Fruit fly (Drosophila melanogaster) whole organism, embryonic: ENCODE results near the gene anchor.
A peak's percentile ranks its signal among the peaks of the same experiment; 100 is the strongest.

ENCODE experiments used
- CG10209 ChIP-seq: fragments of 200-800 bp; sonication (Bioruptor generic); optimal IDR thresholded peaks from 3 replicates; lab custom pipeline; 2017; ENCODE audit warnings: missing biosample characterization, mild to moderate bottlenecking, missing genetic modification characterization, missing genetic modification reagents
- CG10431 ChIP-seq: fragments of 200-800 bp; sonication (Bioruptor generic); optimal IDR thresholded peaks from 3 replicates; lab custom pipeline; 2018; ENCODE audit warnings: missing biosample characterization, mild to moderate bottlenecking, missing genetic modification characterization
- CG11696 ChIP-seq: fragments of 200-800 bp; sonication (Bioruptor generic); IDR thresholded peaks from 2 replicates; pipeline ENCODE4 v1.3.6; 2022; ENCODE audit warnings: missing biosample characterization, missing genetic modification characterization
- CG12942 ChIP-seq: fragments of 200-800 bp; sonication (Bioruptor generic); optimal IDR thresholded peaks from 3 replicates; lab custom pipeline; 2016; ENCODE audit warnings: missing biosample characterization, missing genetic modification characterization
- CG13624 ChIP-seq: fragments of 200-800 bp; sonication (Bioruptor generic); optimal IDR thresholded peaks from 2 replicates; lab custom pipeline; 2016; ENCODE audit warnings: missing biosample characterization, missing genetic modification characterization
- CG15696 ChIP-seq: fragments of 200-800 bp; sonication (Bioruptor generic); optimal IDR thresholded peaks from 2 replicates; lab custom pipeline; 2019; ENCODE audit warnings: missing biosample characterization, mild to moderate bottlenecking, missing genetic modification characterization, moderate library complexity
- CG17802 ChIP-seq: fragments of 200-800 bp; sonication (Bioruptor generic); optimal IDR thresholded peaks from 2 replicates; lab custom pipeline; 2018; ENCODE audit warnings: missing biosample characterization, mild to moderate bottlenecking, missing genetic modification characterization, moderate library complexity
- CG18619 ChIP-seq: fragments of 200-800 bp; sonication (Bioruptor generic); optimal IDR thresholded peaks from 3 replicates; lab custom pipeline; 2017; ENCODE audit warnings: missing biosample characterization, mild to moderate bottlenecking, missing genetic modification characterization
- CG2129 ChIP-seq: fragments of 200-800 bp; sonication (Bioruptor generic); IDR thresholded peaks from 2 replicates; pipeline ENCODE4 v1.3.6; 2022; ENCODE audit warnings: missing biosample characterization, missing genetic modification characterization; ENCODE audit not compliant: partially characterized antibody
- CG2889 ChIP-seq: fragments of 200-800 bp; sonication (Bioruptor generic); IDR thresholded peaks from 3 replicates; pipeline ENCODE4 v1.3.6; 2022; ENCODE audit warnings: missing biosample characterization, missing genetic modification characterization
- CG3407 ChIP-seq: fragments of 200-800 bp; sonication (Bioruptor generic); optimal IDR thresholded peaks from 2 replicates; lab custom pipeline; 2018; ENCODE audit warnings: missing biosample characterization, mild to moderate bottlenecking, missing genetic modification characterization
- CG3726 ChIP-seq: fragments of 200-800 bp; sonication (Bioruptor generic); IDR thresholded peaks from 3 replicates; pipeline ENCODE4, ENCODE4 v1.3.6; 2022; ENCODE audit warnings: missing biosample characterization, missing genetic modification characterization
- CG4360 ChIP-seq: fragments of 200-800 bp; sonication (Bioruptor generic); IDR thresholded peaks from 2 replicates; pipeline ENCODE4 v1.3.6; 2022; ENCODE audit warnings: missing biosample characterization, missing genetic modification characterization
- CG43689 ChIP-seq: fragments of 200-800 bp; sonication (Bioruptor generic); IDR thresholded peaks from 2 replicates; pipeline ENCODE4 v1.3.6; 2022; ENCODE audit warnings: missing biosample characterization, missing genetic modification characterization
- CG6791 ChIP-seq: fragments of 200-800 bp; sonication (Bioruptor generic); IDR thresholded peaks from 3 replicates; pipeline ENCODE4 v1.3.6; 2022; ENCODE audit warnings: missing biosample characterization, missing genetic modification characterization; ENCODE audit not compliant: partially characterized antibody
- CG8290 ChIP-seq, 3 experiments: fragments of 200-800 bp; sonication (Bioruptor generic); optimal IDR thresholded peaks; 2 replicates each; lab custom pipeline; 2016 to 2019; ENCODE audit warnings: missing biosample characterization in 3 of 3, missing genetic modification characterization in 3 of 3, mild to moderate bottlenecking in 2 of 3, moderate library complexity in 1 of 3
- CG9437 ChIP-seq: fragments of 200-800 bp; sonication (Bioruptor generic); optimal IDR thresholded peaks from 2 replicates; lab custom pipeline; 2018; ENCODE audit warnings: missing biosample characterization, mild to moderate bottlenecking, missing genetic modification characterization
- CG9609 ChIP-seq: fragments of 200-800 bp; sonication (Bioruptor generic); optimal IDR thresholded peaks from 3 replicates; lab custom pipeline; 2016; ENCODE audit warnings: missing biosample characterization, missing genetic modification characterization
- D19A ChIP-seq: fragments of 200-800 bp; optimal IDR thresholded peaks from 3 replicates; lab custom pipeline; 2019; ENCODE audit warnings: missing biosample characterization, mild to moderate bottlenecking, missing genetic modification characterization, moderate library complexity
- Dref ChIP-seq: fragments of 200-800 bp; sonication (Bioruptor generic); IDR thresholded peaks from 2 replicates; pipeline ENCODE4 v1.3.6; 2022; ENCODE audit warnings: missing biosample characterization, missing genetic modification characterization
- Ets65A ChIP-seq: fragments of 200-800 bp; sonication (Bioruptor generic); peaks from one replicate; lab custom pipeline; 2016; ENCODE audit warnings: missing biosample characterization, missing genetic modification characterization
- Ets97D ChIP-seq: fragments of 200-800 bp; sonication (Bioruptor generic); optimal IDR thresholded peaks from 3 replicates; lab custom pipeline; 2016; ENCODE audit warnings: missing biosample characterization, missing genetic modification characterization
- Gsc ChIP-seq: fragments of 200-800 bp; sonication (Bioruptor generic); IDR thresholded peaks from 2 replicates; pipeline ENCODE4 v1.3.6; 2022; ENCODE audit warnings: missing biosample characterization, missing genetic modification characterization
- NFAT ChIP-seq: fragments of 200-800 bp; sonication (Bioruptor generic); IDR thresholded peaks from 2 replicates; pipeline ENCODE4 v1.3.6; 2022; ENCODE audit warnings: missing biosample characterization, missing genetic modification characterization
- Ptx1 ChIP-seq: fragments of 200-800 bp; sonication (Bioruptor generic); IDR thresholded peaks from 2 replicates; pipeline ENCODE4 v1.3.6; 2022; ENCODE audit warnings: missing biosample characterization, missing genetic modification characterization
- chinmo ChIP-seq: fragments of 200-800 bp; sonication (Bioruptor generic); IDR thresholded peaks from 4 replicates; pipeline ENCODE4 v1.3.6; 2022; ENCODE audit warnings: missing biosample characterization, missing genetic modification characterization; ENCODE audit not compliant: partially characterized antibody
- crol ChIP-seq: fragments of 200-800 bp; sonication (Bioruptor generic); IDR thresholded peaks from 2 replicates; pipeline ENCODE4 v1.3.6; 2022; ENCODE audit warnings: missing biosample characterization, missing genetic modification characterization
- cwo ChIP-seq: fragments of 200-800 bp; sonication (Bioruptor generic); optimal IDR thresholded peaks from 3 replicates; lab custom pipeline; 2017; ENCODE audit warnings: missing biosample characterization, missing genetic modification characterization, mild to moderate bottlenecking, moderate library complexity, missing genetic modification reagents
- danr ChIP-seq: fragments of 200-800 bp; sonication (Bioruptor generic); IDR thresholded peaks from 2 replicates; pipeline ENCODE4 v1.3.6; 2022; ENCODE audit warnings: missing biosample characterization, missing genetic modification characterization
- ewg ChIP-seq: fragments of 200-800 bp; sonication (Bioruptor generic); optimal IDR thresholded peaks from 3 replicates; lab custom pipeline; 2017; ENCODE audit warnings: mild to moderate bottlenecking, missing biosample characterization, missing genetic modification reagents, missing genetic modification characterization
- exex ChIP-seq: fragments of 200-800 bp; sonication (Bioruptor generic); optimal IDR thresholded peaks from 4 replicates; lab custom pipeline; 2018; ENCODE audit warnings: missing biosample characterization, mild to moderate bottlenecking, missing genetic modification characterization, moderate library complexity
- fd96Cb ChIP-seq: fragments of 200-800 bp; sonication (Bioruptor generic); optimal IDR thresholded peaks from 2 replicates; lab custom pipeline; 2018; ENCODE audit warnings: missing biosample characterization, mild to moderate bottlenecking, missing genetic modification characterization, moderate library complexity
- gem ChIP-seq: fragments of 200-800 bp; sonication (Bioruptor generic); optimal IDR thresholded peaks from 2 replicates; lab custom pipeline; 2019; ENCODE audit warnings: missing biosample characterization, mild to moderate bottlenecking, missing genetic modification characterization, moderate library complexity
- ham ChIP-seq: fragments of 200-800 bp; sonication (Bioruptor generic); IDR thresholded peaks from 2 replicates; pipeline ENCODE4 v1.3.6; 2022; ENCODE audit warnings: missing biosample characterization, missing genetic modification characterization
- jumu ChIP-seq: fragments of 200-800 bp; sonication (Bioruptor generic); optimal IDR thresholded peaks from 3 replicates; lab custom pipeline; 2016; ENCODE audit warnings: missing biosample characterization, missing genetic modification characterization
- nerfin-2 ChIP-seq: fragments of 200-800 bp; sonication (Bioruptor generic); IDR thresholded peaks from 2 replicates; pipeline ENCODE4 v1.3.6; 2022; ENCODE audit warnings: missing biosample characterization, missing genetic modification characterization; ENCODE audit not compliant: partially characterized antibody
- pan ChIP-seq, 4 experiments: fragments of >200 bp in 3 of 4; fragments of 200-800 bp in 1 of 4; sonication (Bioruptor generic) in 1 of 4; optimal IDR thresholded peaks in 3 of 4; IDR thresholded peaks in 1 of 4; 2 replicates each; pipeline versions ENCODE4 v1.3.6 to Lab custom; 2017 to 2022; ENCODE audit warnings: missing biosample characterization in 2 of 4, missing genetic modification characterization in 2 of 4, mixed read lengths in 1 of 4
- salm ChIP-seq: fragments of 200-800 bp; sonication (Bioruptor generic); optimal IDR thresholded peaks from 2 replicates; lab custom pipeline; 2018; ENCODE audit warnings: missing biosample characterization, mild to moderate bottlenecking, missing genetic modification characterization
- shn ChIP-seq: fragments of 200-800 bp; sonication (Bioruptor generic); optimal IDR thresholded peaks from 3 replicates; lab custom pipeline; 2016; ENCODE audit warnings: missing biosample characterization, missing genetic modification characterization
- slp2 ChIP-seq: fragments of 200-800 bp; sonication (Bioruptor generic); optimal IDR thresholded peaks from 2 replicates; lab custom pipeline; 2016; ENCODE audit warnings: missing biosample characterization, missing genetic modification characterization
- stc ChIP-seq: fragments of 200-800 bp; sonication (Bioruptor generic); IDR thresholded peaks from 2 replicates; pipeline ENCODE4 v1.3.6; 2022; ENCODE audit warnings: missing biosample characterization, missing genetic modification characterization
- trem ChIP-seq: fragments of 200-800 bp; optimal IDR thresholded peaks from 3 replicates; lab custom pipeline; 2019; ENCODE audit warnings: missing biosample characterization, mild to moderate bottlenecking, missing genetic modification characterization, moderate library complexity
- yki ChIP-seq: fragments of >200 bp; optimal IDR thresholded peaks from 3 replicates; lab custom pipeline; 2018
- zf30C ChIP-seq: fragments of 200-800 bp; sonication (Bioruptor generic); optimal IDR thresholded peaks from 3 replicates; lab custom pipeline; 2018; ENCODE audit warnings: missing biosample characterization, mild to moderate bottlenecking, missing genetic modification characterization

The anchor gene

dm6 chr3L:17652878-17653700 lies 31.5 kb downstream of the anchor start (continued):
- TF ChIP-seq shn (GFP tag; lab: Kevin White, UChicago): no peak
- peak; percentile 4 for TF ChIP-seq exex (tag; lab: Kevin White, UChicago)
- no peak for TF ChIP-seq salm (tag; lab: Kevin White, UChicago)
- no peak for TF ChIP-seq CG13624 (GFP tag; lab: Kevin White, UChicago)
- no peak for TF ChIP-seq CG6791 (GFP tag; lab: Robert Waterston, UW)
- peak; percentile 77; the same call in 1 of the 2 replicates for TF ChIP-seq NFAT (GFP tag; lab: Robert Waterston, UW)
- TF ChIP-seq gem (tag; lab: Kevin White, UChicago): peak; percentile 54
- TF ChIP-seq stc (GFP tag; lab: Robert Waterston, UW): peak; percentile 61
- no peak for TF ChIP-seq CG18619 (GFP tag; lab: Kevin White, UChicago)
- TF ChIP-seq CG3726 (GFP tag; lab: Robert Waterston, UW): 0 out of 3 replicates have a peak, but pooled peaks have one; percentile 63
- no peak for TF ChIP-seq trem (tag; lab: Kevin White, UChicago)
- TF ChIP-seq CG10431 (GFP tag; lab: Kevin White, UChicago): no peak
- no peak for TF ChIP-seq ewg
- TF ChIP-seq CG2889: no peak
- TF ChIP-seq CG15696 (tag; lab: Kevin White, UChicago): peak; percentile 11
- peak; percentile 7 for TF ChIP-seq CG8290 (GFP tag; optimal IDR thresholded peaks at IDR 0.05; lab: Kevin White, UChicago)
- TF ChIP-seq CG8290 (tag; optimal IDR thresholded peaks at IDR 0.05; lab: Kevin White, UChicago): peak in 1 of 2 experiments; percentile 17
- TF ChIP-seq slp2 (GFP tag; lab: Kevin White, UChicago): no peak
- TF ChIP-seq CG9437 (GFP tag; lab: Kevin White, UChicago): no peak
- TF ChIP-seq Ets97D (GFP tag; lab: Kevin White, UChicago): no peak
- no peak for TF ChIP-seq zf30C (GFP tag; lab: Kevin White, UChicago)
- TF ChIP-seq Ets65A: no peak
- no peak for TF ChIP-seq CG43689 (GFP tag; lab: Robert Waterston, UW)
- TF ChIP-seq CG11696 (GFP tag; lab: Robert Waterston, UW): no peak
- TF ChIP-seq fd96Cb (tag; lab: Kevin White, UChicago): peak; percentile 31
- TF ChIP-seq CG2129 (GFP tag; lab: Robert Waterston, UW): no peak
- no peak for TF ChIP-seq CG9609 (GFP tag; lab: Kevin White, UChicago)
- no peak; the same call in 1 of the 2 replicates for TF ChIP-seq ham (GFP tag; lab: Robert Waterston, UW)
- TF ChIP-seq CG10209 (GFP tag; lab: Kevin White, UChicago): no peak
- TF ChIP-seq, all 482 proteins: peak for 195

- peak; percentile 91 for TF ChIP-seq Ptx1 (GFP tag; lab: Robert Waterston, UW)
- TF ChIP-seq cwo (GFP tag; lab: Kevin White, UChicago): peak; percentile 64
- TF ChIP-seq jumu: peak; percentile 75
- TF ChIP-seq CG8290 (GFP tag; optimal IDR thresholded peaks at IDR 0.05; lab: Kevin White, UChicago): peak; percentile 81
- TF ChIP-seq CG8290 (tag; optimal IDR thresholded peaks at IDR 0.05; lab: Kevin White, UChicago): peak; percentile 30 to 77
- TF ChIP-seq CG3407 (GFP tag; lab: Kevin White, UChicago): peak; percentile 65
- TF ChIP-seq Dref (GFP tag; lab: Robert Waterston, UW): peak; percentile 75
- peak; percentile 87; the same call in 3 of the 4 replicates for TF ChIP-seq chinmo
- TF ChIP-seq D19A (tag; lab: Kevin White, UChicago): peak; percentile 82
- TF ChIP-seq CG4360: no peak
- TF ChIP-seq CG17802: peak; percentile 65
- no peak for TF ChIP-seq Gsc (GFP tag; lab: Robert Waterston, UW)
- TF ChIP-seq nerfin-2 (GFP tag; lab: Robert Waterston, UW): peak; percentile 88
- TF ChIP-seq crol (GFP tag; lab: Robert Waterston, UW): no peak; the same call in 1 of the 2 replicates
- TF ChIP-seq danr (GFP tag; lab: Robert Waterston, UW): peak; percentile 69
- TF ChIP-seq pan (optimal IDR thresholded peaks at IDR 0.05; lab: Kevin White, UChicago): no peak
- TF ChIP-seq pan (GFP tag; optimal IDR thresholded peaks at IDR 0.05 in 1 of 2, IDR thresholded peaks at IDR 0.05 in 1 of 2): peak in 1 of 2 experiments; percentile 85
- no peak for TF ChIP-seq yki (lab: Kevin White, UChicago)
- TF ChIP-seq gem (tag; lab: Kevin White, UChicago): peak; percentile 96
- peak; percentile 86 for TF ChIP-seq CG12942
Measured at dm6 chr3L:17653701-17654667, 32.4 kb downstream of the anchor start, which contains the start of the genes Krn, Ndfip and CG7484. TSS of gene Krn (minus strand) at chr3L:17654280. TSS of gene Ndfip (minus strand) at chr3L:17654280. TSS of gene CG7484 (plus strand) at chr3L:17654617.
